Worm (Caenorhabditis elegans): ENCODE data around the gene fbxa-69.

Gene fbxa-69

DNA sequence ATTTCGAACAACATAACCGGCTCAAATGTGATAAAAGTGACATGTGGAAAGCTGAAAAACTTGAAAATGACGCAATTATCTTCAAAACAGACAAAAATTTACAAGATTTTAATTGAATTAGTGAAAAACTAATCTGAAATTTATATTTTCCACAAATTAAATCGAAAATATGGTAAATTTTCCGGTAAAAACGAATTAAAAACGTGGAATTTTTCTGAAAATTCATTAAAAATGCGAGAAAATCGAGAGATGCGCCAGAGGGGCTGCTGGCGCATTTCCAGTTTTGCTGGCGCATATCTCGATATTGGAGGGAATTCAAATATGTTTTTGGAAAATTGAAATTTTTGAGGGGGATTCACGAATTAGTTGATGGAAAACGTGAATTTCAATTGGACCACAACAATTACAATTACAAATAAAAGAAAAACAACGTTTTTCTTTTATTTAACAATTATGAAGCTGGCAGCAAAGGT, 49.6 kb downstream of the fbxa-69 start, which contains the start of the genes haf-3 and F57A10.2:
TSS of gene haf-3 (minus strand) at position 51 of the 473 bp plus-strand sequence.
TSS of gene F57A10.2 (plus strand) at position 454 of the 473 bp plus-strand sequence.
- no peak for TF ChIP-seq unc-62 (GFP tag; optimal IDR thresholded peaks at IDR 0.05)
